Worm (Caenorhabditis elegans) whole organism, L4/young adult: Measurements from ENCODE around the gene usp-39.
"Not testable (repeated sequence)": the region's sequence is repeated elsewhere in the genome, so short reads cannot be mapped to it uniquely, and the experiment has no call there.

Experiments
- W03F9.2 ChIP-seq: fragments of 150-350 bp; optimal IDR thresholded peaks from 2 replicates; lab custom pipeline; 2014; ENCODE audit warnings: missing biosample characterization, missing genetic modification characterization
- dao-5 ChIP-seq: sonication (generic microtip); optimal IDR thresholded peaks from 2 replicates; lab custom pipeline; 2016; ENCODE audit warnings: missing genotype, missing genetic modification characterization, moderate library complexity, missing compliant biosample characterization
- him-1 ChIP-seq: sonication (generic microtip); optimal IDR thresholded peaks from 2 replicates; lab custom pipeline; 2016; ENCODE audit warnings: missing genotype, missing genetic modification reagents, missing genetic modification characterization, missing compliant biosample characterization

usp-39 gene

ce11 chrII:2622936-2623452 is 57.9 kb downstream of the usp-39 start, which contains the start of gene D2062.4:
Gene D2062.4, plus strand, starts transcription at chrII:2623402.
- TF ChIP-seq him-1 (tag; lab: Kevin White, UChicago); W03F9.2; dao-5 (tag; lab: Kevin White, UChicago): not testable (repeated sequence)

- no peak for TF ChIP-seq W03F9.2
- no peak for TF ChIP-seq dao-5 (tag; lab: Kevin White, UChicago)
- no peak for TF ChIP-seq him-1 (tag; lab: Kevin White, UChicago)
Observed at ce11 chrII:2624792-2625191, 59.7 kb downstream of the usp-39 start, which contains the start of gene lgc-28. Gene lgc-28, plus strand, starts transcription at chrII:2625092.
